Worm (Caenorhabditis elegans) whole organism, early embryonic: ENCODE results near the gene K10C2.6.

Experiments used
- aly-1 ChIP-seq: sonication (generic microtip); optimal IDR thresholded peaks from 2 replicates; lab custom pipeline; 2016; ENCODE audit warnings: missing genetic modification characterization, missing compliant biosample characterization
- ama-1 ChIP-seq: fragments of 150-350 bp; optimal IDR thresholded peaks from 2 replicates; lab custom pipeline; 2014
- ceh-13 ChIP-seq: fragments of 200-800 bp; sonication (Bioruptor generic); optimal IDR thresholded peaks from 2 replicates; lab custom pipeline; 2018; ENCODE audit warnings: mild to moderate bottlenecking, missing genetic modification characterization, missing compliant biosample characterization
- ceh-36 ChIP-seq: sonication (generic microtip); optimal IDR thresholded peaks from 2 replicates; lab custom pipeline; 2016; ENCODE audit warnings: missing genetic modification characterization, inconsistent platforms, missing compliant biosample characterization
- hmbx-1 ChIP-seq: sonication (generic microtip); optimal IDR thresholded peaks from 2 replicates; lab custom pipeline; 2016; ENCODE audit warnings: mild to moderate bottlenecking, missing genetic modification characterization, missing compliant biosample characterization
- hnd-1 ChIP-seq: sonication (generic microtip); optimal IDR thresholded peaks from 2 replicates; lab custom pipeline; 2016; ENCODE audit warnings: missing genetic modification characterization, missing compliant biosample characterization
- pes-1 ChIP-seq: fragments of 200-800 bp; sonication (Bioruptor generic); IDR thresholded peaks from 2 replicates; pipeline ENCODE4 v1.3.6; 2022; ENCODE audit warnings: missing genetic modification reagents, missing genetic modification characterization, missing compliant biosample characterization
- tbx-37 ChIP-seq: fragments of 200-800 bp; sonication (Bioruptor generic); conservative IDR thresholded peaks from 2 replicates; pipeline ENCODE4 v1.3.6; 2022; ENCODE audit warnings: missing genetic modification reagents, missing genetic modification characterization, missing compliant biosample characterization
- tra-4 ChIP-seq: sonication (generic microtip); optimal IDR thresholded peaks from 2 replicates; lab custom pipeline; 2017; ENCODE audit warnings: missing genetic modification characterization, missing compliant biosample characterization

K10C2.6 gene

ce11 chrX:6499736-6500135 is 48.5 kb downstream of the K10C2.6 start, which contains the start of gene actl-1:
TSS of gene actl-1 (minus strand) at chrX:6499836.
- TF ChIP-seq pes-1 (no peak), ceh-36 (no peak), ceh-13 (GFP tag; lab: Kevin White, UChicago) (no peak), hnd-1 (tag; lab: Kevin White, UChicago) (no peak), aly-1 (tag; lab: Kevin White, UChicago) (no peak), hmbx-1 (tag; lab: Kevin White, UChicago) (no peak), tbx-37 (GFP tag; lab: Robert Waterston, UW) (no peak), tra-4 (tag; lab: Kevin White, UChicago) (no peak), ama-1 (lab: Kevin White, UChicago) (no peak)
